Worm (Caenorhabditis elegans): ENCODE data around the gene popl-7.

The popl-7 gene

DNA sequence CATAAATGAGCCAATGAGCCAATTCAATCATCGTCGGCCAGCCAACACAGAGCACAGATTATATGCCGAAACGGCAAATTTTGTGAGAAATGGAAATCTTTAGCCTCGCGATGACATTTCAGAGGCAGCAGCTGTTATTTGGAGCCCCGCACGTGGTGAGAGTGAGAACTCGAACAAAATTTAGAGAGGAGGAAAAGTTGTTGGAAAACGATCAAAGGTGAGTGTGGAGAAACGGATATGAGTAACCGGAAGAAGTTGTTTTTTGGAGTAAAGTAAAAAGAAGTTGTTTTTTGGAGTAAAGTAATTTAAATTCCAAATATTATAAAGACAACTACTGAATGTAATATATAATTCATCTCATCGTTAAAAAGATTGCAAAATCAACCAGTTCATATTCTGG is 28.2 kb downstream of the popl-7 start, which contains the start of gene Y62E10A.13:
TSS of gene Y62E10A.13 (minus strand) at position 326 of the 400 bp plus-strand sequence.
- TF ChIP-seq mdl-1 (tag; optimal IDR thresholded peaks at IDR 0.05) (peak in 1 of 2 experiments; percentile 17), nhr-237 (tag; optimal IDR thresholded peaks at IDR 0.05) (no peak)

DNA sequence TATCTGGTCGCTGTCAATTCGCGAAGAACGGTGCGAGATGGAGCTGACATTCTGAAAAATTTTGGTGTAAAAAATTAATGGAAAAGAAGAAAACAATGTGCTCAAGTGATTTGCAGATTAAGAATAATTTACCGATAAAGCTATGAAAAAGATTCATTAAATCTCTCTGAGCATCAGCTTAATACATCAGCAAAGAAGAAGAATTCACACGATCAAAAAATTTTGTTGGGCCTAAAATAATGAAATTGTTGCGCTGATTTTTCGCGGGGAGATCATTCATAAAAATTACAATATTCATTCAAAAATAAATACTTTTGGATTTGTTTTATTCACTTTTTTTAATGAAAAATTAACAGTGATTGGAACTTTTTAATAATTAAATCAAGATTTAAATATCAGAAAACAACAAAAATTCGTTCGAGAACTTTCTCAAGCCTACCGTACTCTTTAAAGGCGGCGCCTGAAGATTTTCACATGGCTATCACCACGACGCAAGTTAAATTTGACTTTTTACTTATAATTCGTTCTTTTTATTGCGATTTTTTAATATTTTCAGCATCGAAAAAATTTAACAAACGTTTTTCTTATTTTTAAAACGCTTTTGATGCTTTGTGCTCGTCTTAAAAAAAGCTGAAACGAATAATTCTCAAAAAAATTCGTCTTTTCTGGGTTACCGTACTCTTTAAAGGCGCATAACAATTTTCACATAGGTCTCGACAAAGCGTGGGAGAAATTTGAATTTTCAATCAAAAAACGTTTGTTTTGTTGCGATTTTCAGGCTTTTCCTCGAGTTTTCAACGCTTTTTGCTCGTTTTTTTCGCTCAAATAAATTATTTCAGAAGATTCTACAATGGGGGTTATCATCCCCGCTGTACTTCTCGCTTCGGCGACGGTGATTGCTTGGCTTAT is 30.2 kb downstream of the popl-7 start, which contains the start of the genes memi-2 and cyp-31A5:
TSS of gene memi-2 (minus strand) at position 51 of the 909 bp plus-strand sequence.
TSS of gene cyp-31A5 (plus strand) at position 834 of the 909 bp plus-strand sequence.
- TF ChIP-seq swsn-7 (tag; optimal IDR thresholded peaks at IDR 0.05) (no peak), ceh-63 (GFP tag; optimal IDR thresholded peaks at IDR 0.05) (no peak), grh-1 (GFP tag; IDR thresholded peaks at IDR 0.05) (no peak), fkh-8 (tag; optimal IDR thresholded peaks at IDR 0.05) (no peak), egl-13 (tag; optimal IDR thresholded peaks at IDR 0.05) (no peak), nhr-90 (tag; optimal IDR thresholded peaks at IDR 0.05; ENCODE audit: poor library complexity) (no peak), nhr-28 (tag; optimal IDR thresholded peaks at IDR 0.05) (no peak), lin-15B (tag; optimal IDR thresholded peaks at IDR 0.05) (no peak), C04F5.9 (tag; optimal IDR thresholded peaks at IDR 0.05) (no peak), ceh-8 (GFP tag; optimal IDR thresholded peaks at IDR 0.05) (no peak), unc-130 (tag; optimal IDR thresholded peaks at IDR 0.05) (no peak), aly-2 (tag; optimal IDR thresholded peaks at IDR 0.05) (no peak), efl-1 (optimal IDR thresholded peaks at IDR 0.05) (no peak), efl-1 (GFP tag; optimal IDR thresholded peaks at IDR 0.05 in 1 of 2) (no peak), aha-1 (tag; optimal IDR thresholded peaks at IDR 0.05) (no peak), hlh-4 (tag; optimal IDR thresholded peaks at IDR 0.05) (no peak), nhr-19 (GFP tag; conservative IDR thresholded peaks at IDR 0.05) (no peak), fkh-10 (GFP tag; optimal IDR thresholded peaks at IDR 0.05) (no peak)

DNA sequence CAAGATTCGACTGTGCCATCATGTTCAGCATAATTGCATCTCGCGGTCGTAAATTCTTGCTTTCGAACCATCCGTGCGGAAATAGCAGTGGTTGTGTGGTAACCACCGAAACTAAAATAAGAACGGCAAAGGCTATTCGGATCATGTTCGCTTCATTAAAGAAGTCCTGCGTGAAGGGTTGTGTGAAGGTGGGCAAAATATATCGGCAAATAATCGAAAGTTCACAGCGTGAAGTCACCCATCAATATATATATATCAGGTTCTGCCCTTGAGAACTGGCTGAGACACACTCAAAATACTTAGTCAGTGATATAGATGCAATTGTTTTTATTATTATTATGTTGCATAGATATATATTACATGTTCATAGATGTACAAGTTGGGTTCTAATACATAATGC is 37.5 kb downstream of the popl-7 start, which contains the start of gene Y62E10A.19:
TSS of gene Y62E10A.19 (minus strand) at position 289 of the 400 bp plus-strand sequence.
- TF ChIP-seq ztf-11 (tag; optimal IDR thresholded peaks at IDR 0.05) (no peak), blmp-1 (tag; optimal IDR thresholded peaks at IDR 0.05) (peak; percentile 80)

DNA sequence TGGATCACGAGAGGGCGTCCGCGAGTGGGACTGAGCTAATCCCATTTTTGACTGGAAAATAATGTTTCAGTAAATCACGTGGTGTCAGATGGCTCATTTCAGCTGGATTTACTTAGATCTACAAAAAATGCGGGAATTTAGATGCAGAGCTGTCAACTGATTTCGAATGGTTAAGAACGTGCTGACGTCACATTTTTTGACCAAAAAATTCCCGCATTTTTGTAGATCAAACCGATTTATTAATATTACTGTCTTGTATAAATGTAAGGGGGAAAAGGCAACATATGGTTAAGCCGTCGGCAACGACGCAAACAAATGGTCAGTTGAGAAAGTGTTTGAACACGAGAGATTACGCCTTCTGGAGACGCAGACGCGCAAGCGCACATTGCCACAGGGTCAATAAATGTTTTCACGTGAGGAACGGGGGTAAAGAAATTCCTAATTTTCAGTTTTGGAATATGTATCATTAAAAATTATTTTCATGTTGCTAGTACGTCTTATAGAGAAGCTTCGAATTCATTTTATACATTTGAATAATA is 42.4 kb downstream of the popl-7 start, which contains the start of gene gcl-1:
TSS of gene gcl-1 (minus strand) at position 51 of the 539 bp plus-strand sequence.
- TF ChIP-seq snpc-4 (tag; optimal IDR thresholded peaks at IDR 0.05) (no peak), mdl-1 (tag; optimal IDR thresholded peaks at IDR 0.05) (peak in 1 of 2 experiments; percentile 59), blmp-1 (tag; optimal IDR thresholded peaks at IDR 0.05) (peak; percentile 11), dpl-1 (GFP tag; optimal IDR thresholded peaks at IDR 0.05) (peak in 1 of 3 experiments; percentile 19), snu-23 (GFP tag; optimal IDR thresholded peaks at IDR 0.05) (peak; percentile 27), lin-35 (GFP tag; optimal IDR thresholded peaks at IDR 0.05) (peak; percentile 13 to 37), grh-1 (GFP tag; IDR thresholded peaks at IDR 0.05) (0 out of 2 replicates have a peak, but pooled peaks have one; percentile 29), ets-5 (GFP tag; IDR thresholded peaks at IDR 0.05) (no peak), hlh-4 (tag; optimal IDR thresholded peaks at IDR 0.05) (no peak)

DNA sequence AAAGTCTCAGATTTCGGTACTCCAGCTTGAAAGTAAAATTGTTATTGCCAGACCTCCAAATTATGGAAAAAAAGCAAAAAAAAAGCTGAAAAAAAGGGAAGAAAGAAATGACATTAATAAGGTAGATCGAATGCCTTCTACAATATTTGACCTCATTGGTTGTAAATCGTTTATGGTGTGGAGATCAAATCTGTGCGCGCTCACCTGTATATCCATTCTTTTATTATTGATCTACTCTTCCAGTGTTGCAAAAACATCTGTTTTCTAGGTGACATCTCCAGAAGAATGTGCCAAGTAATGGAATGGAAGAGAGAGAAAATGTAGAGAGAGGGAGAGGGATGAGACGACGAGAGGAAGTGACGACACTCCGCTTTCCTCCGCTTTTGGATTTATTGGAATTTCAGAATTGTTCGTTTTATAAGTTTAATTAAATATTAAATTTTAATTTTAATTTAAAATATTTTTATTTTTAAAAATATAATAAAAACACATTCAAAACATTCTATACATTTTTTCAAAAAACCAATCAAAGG is 45.3 kb downstream of the popl-7 start, which contains the start of the genes pik-1 and aptf-2:
TSS of gene pik-1 (plus strand) at position 303 of the 533 bp plus-strand sequence.
TSS of gene aptf-2 (minus strand) at position 313 of the 533 bp plus-strand sequence.
- TF ChIP-seq snpc-4 (tag; optimal IDR thresholded peaks at IDR 0.05) (no peak), unc-62 (GFP tag; optimal IDR thresholded peaks at IDR 0.05) (no peak), nhr-237 (tag; optimal IDR thresholded peaks at IDR 0.05) (no peak), sup-37 (GFP tag; optimal IDR thresholded peaks at IDR 0.05) (no peak), efl-1 (optimal IDR thresholded peaks at IDR 0.05) (no peak), efl-1 (GFP tag; optimal IDR thresholded peaks at IDR 0.05 in 1 of 2) (peak in 1 of 2 experiments; percentile 5), lin-35 (GFP tag; optimal IDR thresholded peaks at IDR 0.05) (peak in 1 of 2 experiments; percentile 24), nhr-84 (tag; optimal IDR thresholded peaks at IDR 0.05) (no peak), F16B12.6 (tag; optimal IDR thresholded peaks at IDR 0.05) (no peak), lir-3 (tag; optimal IDR thresholded peaks at IDR 0.05; ENCODE audit: poor library complexity) (no peak), rnt-1 (tag; optimal IDR thresholded peaks at IDR 0.05) (no peak), elt-3 (tag; optimal IDR thresholded peaks at IDR 0.05) (no peak), nhr-11 (tag; optimal IDR thresholded peaks at IDR 0.05) (no peak), unc-30 (tag; optimal IDR thresholded peaks at IDR 0.05) (no peak), aha-1 (tag; optimal IDR thresholded peaks at IDR 0.05) (no peak), tlp-1 (tag; optimal IDR thresholded peaks at IDR 0.05) (no peak), lin-15B (tag; optimal IDR thresholded peaks at IDR 0.05) (no peak), blmp-1 (tag; optimal IDR thresholded peaks at IDR 0.05) (peak; percentile 27), ets-5 (GFP tag; IDR thresholded peaks at IDR 0.05) (no peak), sptf-1 (tag; optimal IDR thresholded peaks at IDR 0.05) (no peak), mep-1 (tag; optimal IDR thresholded peaks at IDR 0.05) (peak; percentile 32), snu-23 (GFP tag; optimal IDR thresholded peaks at IDR 0.05) (no peak), ama-1 (optimal IDR thresholded peaks at IDR 0.05) (no peak)

All from whole organism, L1 larva.